Worm (Caenorhabditis elegans): Measurements from ENCODE around the gene col-37.

- no peak for TF ChIP-seq hlh-12 (tag; optimal IDR thresholded peaks at IDR 0.05)
- TF ChIP-seq unc-62 (GFP tag; optimal IDR thresholded peaks at IDR 0.05) = no peak
- no peak for TF ChIP-seq efl-1 (GFP tag; optimal IDR thresholded peaks at IDR 0.05)
- TF ChIP-seq snpc-4 (GFP tag; optimal IDR thresholded peaks at IDR 0.05) = no peak
- TF ChIP-seq snpc-4 (tag; optimal IDR thresholded peaks at IDR 0.05) = no peak
- no peak for TF ChIP-seq B0019.2 (GFP tag; conservative IDR thresholded peaks at IDR 0.05)
- TF ChIP-seq nhr-90 (tag; optimal IDR thresholded peaks at IDR 0.05) = no peak
- no peak for TF ChIP-seq F10E7.11 (tag; optimal IDR thresholded peaks at IDR 0.05)
- TF ChIP-seq snpc-1.3 (tag; optimal IDR thresholded peaks at IDR 0.05; ENCODE audit: insufficient read depth) = no peak
- TF ChIP-seq sea-2 (GFP tag; IDR thresholded peaks at IDR 0.05) = no peak
- TF ChIP-seq ceh-79 (tag; optimal IDR thresholded peaks at IDR 0.05) = no peak
These were observed 16.3 kb upstream of the col-37 start, which contains the start of gene usip-1 for ce11 chrV:12183854-12184253.

Measured in whole organism, young adult.